Worm (Caenorhabditis elegans) whole organism, mixed stage, embryonic: ENCODE results near the gene rpn-11.

ENCODE experiments used
- bed-3 ChIP-seq: fragments of 200-800 bp; sonication (Bioruptor generic); optimal IDR thresholded peaks from 3 replicates; lab custom pipeline; 2018; ENCODE audit warnings: mild to moderate bottlenecking, missing genetic modification characterization, moderate library complexity, missing compliant biosample characterization
- ceh-39 ChIP-seq: fragments of 150-350 bp; optimal IDR thresholded peaks from 2 replicates; lab custom pipeline; 2014; ENCODE audit warnings: missing biosample characterization, missing genetic modification characterization
- ceh-43 ChIP-seq: fragments of 200-800 bp; sonication (Bioruptor generic); optimal IDR thresholded peaks from 2 replicates; lab custom pipeline; 2018; ENCODE audit warnings: mild to moderate bottlenecking, missing genetic modification characterization, moderate library complexity, missing compliant biosample characterization
- ceh-83 ChIP-seq: fragments of 200-800 bp; sonication (Bioruptor generic); optimal IDR thresholded peaks from 2 replicates; lab custom pipeline; 2018; ENCODE audit warnings: mild to moderate bottlenecking, missing genetic modification characterization, missing compliant biosample characterization
- ces-1 ChIP-seq: fragments of 150-350 bp; optimal IDR thresholded peaks from 2 replicates; lab custom pipeline; 2014; ENCODE audit warnings: missing biosample characterization, missing genetic modification reagents, missing genetic modification characterization
- cnd-1 ChIP-seq: fragments of 200-800 bp; sonication (Bioruptor generic); optimal IDR thresholded peaks from 2 replicates; lab custom pipeline; 2018; ENCODE audit warnings: mild to moderate bottlenecking, missing genetic modification characterization, missing compliant biosample characterization
- drap-1 ChIP-seq: fragments of 200-800 bp; sonication (Bioruptor generic); optimal IDR thresholded peaks from 3 replicates; lab custom pipeline; 2018; ENCODE audit warnings: mild to moderate bottlenecking, missing genetic modification characterization, missing compliant biosample characterization
- elt-1 ChIP-seq: sonication (generic microtip); optimal IDR thresholded peaks from 2 replicates; lab custom pipeline; 2017; ENCODE audit warnings: missing genetic modification characterization, mild to moderate bottlenecking, missing compliant biosample characterization, antibody characterized with exemption, moderate library complexity, borderline replicate concordance; ENCODE audit not compliant: insufficient read depth
- elt-3 ChIP-seq: fragments of 150-350 bp; optimal IDR thresholded peaks from 2 replicates; lab custom pipeline; 2014; ENCODE audit warnings: missing biosample characterization, missing genetic modification characterization
- flh-1 ChIP-seq: fragments of 200-800 bp; sonication (Bioruptor generic); optimal IDR thresholded peaks from 2 replicates; lab custom pipeline; 2018; ENCODE audit warnings: mild to moderate bottlenecking, missing genetic modification characterization, moderate library complexity, missing compliant biosample characterization
- ham-2 ChIP-seq: fragments of 200-800 bp; sonication (Bioruptor generic); optimal IDR thresholded peaks from 2 replicates; lab custom pipeline; 2018; ENCODE audit warnings: mild to moderate bottlenecking, missing genetic modification characterization, missing compliant biosample characterization
- hlh-1 ChIP-seq: fragments of 150-350 bp; optimal IDR thresholded peaks from 2 replicates; lab custom pipeline; 2014; ENCODE audit warnings: missing biosample characterization, missing genetic modification reagents, missing genetic modification characterization
- lin-13 ChIP-seq: fragments of 150-350 bp; optimal IDR thresholded peaks from 2 replicates; lab custom pipeline; 2014; ENCODE audit warnings: missing biosample characterization, missing genetic modification characterization
- lin-32 ChIP-seq: fragments of 200-800 bp; sonication (Bioruptor generic); optimal IDR thresholded peaks from 2 replicates; lab custom pipeline; 2018; ENCODE audit warnings: mild to moderate bottlenecking, missing genetic modification characterization, missing compliant biosample characterization
- lsy-2 ChIP-seq: fragments of 150-350 bp; optimal IDR thresholded peaks from 2 replicates; lab custom pipeline; 2014; ENCODE audit warnings: missing biosample characterization, missing genetic modification characterization
- mab-5 ChIP-seq: fragments of 150-350 bp; optimal IDR thresholded peaks from 2 replicates; lab custom pipeline; 2014; ENCODE audit warnings: missing biosample characterization, missing genetic modification characterization
- mep-1 ChIP-seq: fragments of 150-350 bp; optimal IDR thresholded peaks from 2 replicates; lab custom pipeline; 2017; ENCODE audit warnings: missing biosample characterization, missing genetic modification reagents, missing genetic modification characterization, inconsistent platforms
- mls-2 ChIP-seq: sonication (generic microtip); optimal IDR thresholded peaks from 2 replicates; lab custom pipeline; 2016; ENCODE audit warnings: mild to moderate bottlenecking, missing genetic modification characterization, moderate library complexity, missing compliant biosample characterization
- nhr-12 ChIP-seq: fragments of 150-350 bp; optimal IDR thresholded peaks from 2 replicates; lab custom pipeline; 2014; ENCODE audit warnings: missing biosample characterization, missing genetic modification characterization
- nhr-2 ChIP-seq: fragments of 150-350 bp; optimal IDR thresholded peaks from 2 replicates; lab custom pipeline; 2014; ENCODE audit warnings: missing biosample characterization, missing genetic modification characterization
- nhr-237 ChIP-seq: fragments of 150-350 bp; optimal IDR thresholded peaks from 2 replicates; lab custom pipeline; 2014; ENCODE audit warnings: missing biosample characterization, missing genetic modification characterization
- nhr-28 ChIP-seq: fragments of 150-350 bp; optimal IDR thresholded peaks from 2 replicates; lab custom pipeline; 2014; ENCODE audit warnings: missing biosample characterization, missing genetic modification characterization
- nhr-76 ChIP-seq: sonication (generic microtip); optimal IDR thresholded peaks from 2 replicates; lab custom pipeline; 2017; ENCODE audit warnings: missing biosample characterization, missing genetic modification characterization
- snpc-4 ChIP-seq: fragments of 150-350 bp; optimal IDR thresholded peaks from 2 replicates; lab custom pipeline; 2014; ENCODE audit warnings: missing biosample characterization, missing genetic modification characterization
- sptf-1 ChIP-seq: sonication (generic microtip); optimal IDR thresholded peaks from 2 replicates; lab custom pipeline; 2017; ENCODE audit warnings: mild to moderate bottlenecking, missing genetic modification characterization, moderate library complexity, missing compliant biosample characterization
- tbx-8 ChIP-seq: fragments of 200-800 bp; sonication (Bioruptor generic); optimal IDR thresholded peaks from 2 replicates; lab custom pipeline; 2018; ENCODE audit warnings: mild to moderate bottlenecking, missing genetic modification characterization, moderate library complexity, missing compliant biosample characterization
- unc-120 ChIP-seq: sonication (generic microtip); optimal IDR thresholded peaks from 2 replicates; lab custom pipeline; 2017; ENCODE audit warnings: missing genetic modification characterization, missing compliant biosample characterization; ENCODE audit not compliant: poor library complexity, severe bottlenecking
- unc-39 ChIP-seq: fragments of 150-350 bp; optimal IDR thresholded peaks from 2 replicates; lab custom pipeline; 2014; ENCODE audit warnings: missing biosample characterization, missing genetic modification characterization
- unc-62 ChIP-seq: fragments of 150-350 bp; optimal IDR thresholded peaks from 2 replicates; lab custom pipeline; 2014; ENCODE audit warnings: missing biosample characterization, missing genetic modification reagents, missing genetic modification characterization
- zip-8 ChIP-seq: fragments of 150-350 bp; optimal IDR thresholded peaks from 2 replicates; lab custom pipeline; 2014; ENCODE audit warnings: missing biosample characterization, missing genetic modification characterization
- ztf-11 ChIP-seq: fragments of 150-350 bp; optimal IDR thresholded peaks from 2 replicates; lab custom pipeline; 2014; ENCODE audit warnings: missing biosample characterization, missing genetic modification characterization

The rpn-11 gene

DNA sequence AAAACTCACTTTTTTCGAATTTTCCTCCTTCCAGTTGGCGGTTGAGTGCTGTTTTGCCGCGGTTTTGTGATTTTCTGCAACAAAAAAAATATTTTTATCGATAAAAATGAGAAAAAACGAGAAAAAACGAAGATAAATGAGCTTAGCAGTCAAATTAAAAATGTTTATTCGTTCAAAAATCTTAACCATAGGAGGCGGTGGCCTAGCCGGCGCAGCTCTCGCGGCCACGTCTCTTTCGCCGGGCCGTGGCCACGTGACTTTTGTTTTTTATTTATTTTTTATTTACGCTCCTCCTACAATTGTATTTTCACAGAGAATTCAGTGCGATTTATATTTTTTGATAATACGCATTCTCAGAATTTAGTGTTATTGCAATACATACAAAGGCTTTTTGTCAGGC is 5.3 kb upstream of the rpn-11 start:
- peak; percentile 13 for TF ChIP-seq lsy-2 (tag; lab: Kevin White, UChicago)

DNA sequence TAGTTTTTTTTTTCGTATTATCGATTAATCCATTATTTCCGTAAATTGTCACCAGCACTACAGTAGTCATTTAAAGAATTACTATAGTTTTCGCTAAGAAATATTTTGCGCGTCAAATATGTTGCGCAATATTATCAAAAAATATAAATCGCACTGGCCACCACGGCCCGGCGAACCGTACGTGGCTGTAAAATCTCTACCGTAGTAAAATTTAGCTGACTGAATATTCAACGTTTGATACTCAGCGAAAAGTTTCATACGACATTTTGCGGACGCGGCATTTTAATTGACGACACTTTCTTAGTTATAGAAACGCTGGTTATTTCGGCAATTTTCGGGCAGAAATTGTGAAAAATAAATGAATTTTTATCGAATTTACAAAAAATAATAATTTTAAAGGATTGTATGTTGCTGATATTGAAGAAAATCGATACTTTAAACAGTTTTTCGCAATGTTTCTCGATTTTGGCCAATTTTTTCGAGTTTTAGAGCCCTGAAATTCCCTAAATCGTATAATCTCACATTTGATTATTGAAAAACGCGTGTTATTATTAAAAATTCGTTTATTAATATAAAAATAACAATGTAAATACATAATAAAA is 3.6 kb upstream of the rpn-11 start:
- TF ChIP-seq lsy-2 (tag; lab: Kevin White, UChicago) (peak; percentile 50), zip-8 (peak; percentile 21)

DNA sequence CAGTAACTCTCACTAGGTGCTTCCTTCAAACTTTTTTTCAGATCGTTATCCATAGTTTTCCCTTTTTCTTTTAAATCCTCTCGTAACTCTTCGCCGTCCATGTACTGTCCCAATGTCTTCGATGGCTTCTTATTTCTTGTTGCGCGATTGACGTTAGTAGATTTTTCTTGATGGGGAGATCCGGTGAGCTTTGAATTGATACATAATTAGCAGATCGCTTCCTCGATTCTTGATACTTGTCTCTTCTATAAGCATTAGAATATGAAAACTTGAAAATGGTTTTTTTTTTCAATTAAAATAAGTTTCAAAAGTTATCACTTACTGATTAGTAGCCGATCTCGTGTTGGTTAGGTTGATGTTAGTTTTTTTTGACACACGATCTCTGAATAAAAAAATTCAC is 1.1 kb upstream of the rpn-11 start, which contains the start of gene K07D4.2:
K07D4.2 (minus strand) TSS at position 101 of the 400 bp plus-strand sequence.
- no peak for TF ChIP-seq nhr-237 (tag; lab: Kevin White, UChicago)
- TF ChIP-seq tbx-8: no peak
- no peak for TF ChIP-seq zip-8
- no peak for TF ChIP-seq elt-3 (tag; lab: Kevin White, UChicago)
- TF ChIP-seq mls-2 (tag; lab: Kevin White, UChicago): no peak
- TF ChIP-seq lin-13 (tag; lab: Kevin White, UChicago): no peak
- no peak for TF ChIP-seq bed-3 (GFP tag; lab: Kevin White, UChicago)
- no peak for TF ChIP-seq cnd-1
- TF ChIP-seq ceh-43 (GFP tag; lab: Kevin White, UChicago): no peak
- TF ChIP-seq, all 35 proteins: peak for 0

DNA sequence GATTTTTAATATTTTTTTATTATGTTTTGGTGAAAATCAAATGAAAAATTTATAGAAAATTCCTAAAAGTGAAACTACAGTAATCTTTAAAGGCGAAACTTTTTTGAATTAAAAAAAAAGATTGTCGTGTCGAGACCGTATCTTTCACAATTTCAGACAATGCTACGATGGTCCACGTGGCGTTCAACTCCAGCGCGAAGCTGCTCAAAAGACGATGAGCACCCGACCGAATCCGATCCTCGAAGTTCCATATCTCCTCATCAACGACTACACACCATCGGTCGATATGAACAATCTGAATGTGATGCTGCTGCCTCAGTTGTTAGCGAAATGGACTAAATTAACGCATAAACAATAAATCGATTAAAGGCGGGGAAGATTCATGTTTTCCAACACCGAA is 1.6 kb downstream of the rpn-11 start:
- TF ChIP-seq mls-2 (tag; lab: Kevin White, UChicago): no peak
- TF ChIP-seq zip-8: no peak
- no peak for TF ChIP-seq ces-1 (GFP tag; lab: Kevin White, UChicago)
- TF ChIP-seq nhr-28 (tag; lab: Kevin White, UChicago): no peak
- TF ChIP-seq nhr-12: no peak
- TF ChIP-seq ztf-11 (tag; lab: Kevin White, UChicago): no peak
- no peak for TF ChIP-seq nhr-76
- no peak for TF ChIP-seq lin-32 (GFP tag; lab: Kevin White, UChicago)
- TF ChIP-seq tbx-8: no peak
- TF ChIP-seq mep-1 (tag; lab: Kevin White, UChicago): no peak
- TF ChIP-seq nhr-2 (tag; lab: Kevin White, UChicago): no peak
- no peak for TF ChIP-seq sptf-1 (tag; lab: Kevin White, UChicago)
- no peak for TF ChIP-seq unc-62 (GFP tag; lab: Kevin White, UChicago)
- no peak for TF ChIP-seq nhr-237 (tag; lab: Kevin White, UChicago)
- TF ChIP-seq mab-5 (tag; lab: Kevin White, UChicago): no peak
- TF ChIP-seq elt-3 (tag; lab: Kevin White, UChicago): no peak
- no peak for TF ChIP-seq ham-2
- no peak for TF ChIP-seq drap-1 (GFP tag; lab: Kevin White, UChicago)

DNA sequence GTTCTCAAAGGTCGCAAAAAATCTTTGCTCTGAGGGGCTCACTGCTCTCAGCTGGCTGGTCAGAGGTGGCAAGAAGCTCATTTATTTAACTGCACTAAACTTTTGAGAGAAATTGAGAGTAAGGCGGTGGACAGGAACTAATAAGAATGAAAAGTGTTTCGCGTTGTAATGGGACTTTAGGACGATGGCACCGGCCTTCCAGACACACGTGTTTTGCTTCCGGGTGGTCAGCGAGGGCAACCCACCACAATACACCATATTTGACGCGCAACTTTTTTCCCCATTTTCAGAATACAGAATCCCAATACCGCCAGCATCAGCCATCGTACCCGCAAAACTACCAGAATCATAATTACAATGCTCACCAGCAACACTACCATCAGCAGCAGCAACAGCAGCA is 4.3 kb downstream of the rpn-11 start:
- TF ChIP-seq lin-13 (tag; lab: Kevin White, UChicago) (no peak), zip-8 (no peak), unc-39 (no peak), bed-3 (GFP tag; lab: Kevin White, UChicago) (no peak), ceh-39 (tag; lab: Kevin White, UChicago) (no peak), elt-1 (tag; lab: Kevin White, UChicago) (no peak), nhr-237 (tag; lab: Kevin White, UChicago) (no peak), snpc-4 (tag; lab: Kevin White, UChicago) (no peak), ceh-83 (GFP tag; lab: Kevin White, UChicago) (no peak), ham-2 (no peak), unc-120 (tag; lab: Kevin White, UChicago) (no peak), flh-1 (GFP tag; lab: Kevin White, UChicago) (no peak), ztf-11 (tag; lab: Kevin White, UChicago) (no peak), ceh-43 (GFP tag; lab: Kevin White, UChicago) (no peak), nhr-2 (tag; lab: Kevin White, UChicago) (no peak), lsy-2 (tag; lab: Kevin White, UChicago) (no peak)

DNA sequence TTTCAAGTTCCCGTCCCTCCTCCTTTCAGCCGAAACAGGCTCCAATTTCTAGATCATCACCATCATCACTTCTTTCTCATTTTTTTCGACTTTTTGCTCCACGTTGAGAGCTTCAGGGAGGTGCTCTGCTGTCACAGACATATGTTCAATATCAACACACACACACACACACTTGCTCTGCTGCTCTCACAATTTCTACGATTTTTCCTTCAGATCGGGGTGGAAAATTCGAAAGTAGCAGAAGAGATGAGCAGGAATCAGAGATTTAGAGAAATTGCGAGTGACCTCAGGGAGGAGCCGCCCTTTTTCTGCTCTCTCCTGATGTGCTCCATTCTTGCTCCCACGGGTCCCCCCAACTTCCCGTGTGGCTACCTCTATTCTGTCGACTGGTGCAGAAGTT is 5.8 kb downstream of the rpn-11 start, which contains the start of gene pqn-48:
pqn-48 (plus strand) TSS at position 344 of the 400 bp plus-strand sequence.
- TF ChIP-seq unc-120 (tag; lab: Kevin White, UChicago): peak; percentile 49
- no peak for TF ChIP-seq bed-3 (GFP tag; lab: Kevin White, UChicago)
- TF ChIP-seq ceh-39 (tag; lab: Kevin White, UChicago): no peak
- peak; percentile 32 for TF ChIP-seq hlh-1 (tag; lab: Kevin White, UChicago)
